Worm (Caenorhabditis elegans) whole organism, mixed stage, embryonic: Measurements from ENCODE around the gene npr-39.

Source experiments
- elt-1 ChIP-seq: sonication (generic microtip); optimal IDR thresholded peaks from 2 replicates; lab custom pipeline; 2017; ENCODE audit warnings: missing genetic modification characterization, mild to moderate bottlenecking, missing compliant biosample characterization, antibody characterized with exemption, moderate library complexity, borderline replicate concordance; ENCODE audit not compliant: insufficient read depth
- nhr-76 ChIP-seq: sonication (generic microtip); optimal IDR thresholded peaks from 2 replicates; lab custom pipeline; 2017; ENCODE audit warnings: missing biosample characterization, missing genetic modification characterization

- TF ChIP-seq elt-1 (tag; lab: Kevin White, UChicago) (no peak), nhr-76 (tag; lab: Kevin White, UChicago) (no peak)
These were observed 14.0 kb downstream of the npr-39 start for ce11 chrV:10080905-10081304.
